Fruit fly (Drosophila melanogaster) S2 (cell line): ENCODE results near the gene Nckx30C.

Experiments used
- CG8478 ChIP-seq: fragments of >200 bp; optimal IDR thresholded peaks from 2 replicates; lab custom pipeline; 2018
- CTCF ChIP-seq, 2 experiments: fragments of >200 bp; optimal IDR thresholded peaks; 2 replicates each; lab custom pipeline; 2018

- TF ChIP-seq CG8478, result no peak
- TF ChIP-seq CTCF (optimal IDR thresholded peaks at IDR 0.05; lab: Kevin White, UChicago), result peak in 1 of 2 experiments; percentile 17
Measured at dm6 chr2L:9698923-9699493, 47.3 kb downstream of the Nckx30C start, which contains the start of gene Pka-C1.
